Fruit fly (Drosophila melanogaster) whole organism, wandering third instar larva: ENCODE results near the gene CG8475.

Source experiments
- Abd-B ChIP-seq: fragments of >200 bp; optimal IDR thresholded peaks from 2 replicates; lab custom pipeline; 2017; ENCODE audit warnings: missing biosample characterization, missing genetic modification characterization
- CG32264 ChIP-seq: fragments of 200-800 bp; sonication (Bioruptor generic); optimal IDR thresholded peaks from 2 replicates; lab custom pipeline; 2016; ENCODE audit warnings: missing biosample characterization, missing genetic modification characterization
- CG9705 ChIP-seq: fragments of 200-800 bp; sonication (Bioruptor generic); optimal IDR thresholded peaks from 2 replicates; lab custom pipeline; 2018; ENCODE audit warnings: missing biosample characterization, mild to moderate bottlenecking, missing genetic modification characterization
- CrebA ChIP-seq: fragments of 200-800 bp; sonication (Bioruptor generic); optimal IDR thresholded peaks from 2 replicates; lab custom pipeline; 2016; ENCODE audit warnings: missing biosample characterization, mild to moderate bottlenecking, missing genetic modification characterization, borderline replicate concordance
- Dfd ChIP-seq: fragments of >200 bp; optimal IDR thresholded peaks from 2 replicates; lab custom pipeline; 2017; ENCODE audit warnings: missing biosample characterization, missing genetic modification characterization
- Dif ChIP-seq: fragments of 200-275, 200-300 bp; sonication (Bioruptor generic); optimal IDR thresholded peaks from 2 replicates; lab custom pipeline; 2018; ENCODE audit warnings: missing biosample characterization, missing genetic modification characterization; ENCODE audit not compliant: partially characterized antibody
- GATAd ChIP-seq: sonication (Bioruptor generic); optimal IDR thresholded peaks from 2 replicates; lab custom pipeline; 2016; ENCODE audit warnings: missing biosample characterization, missing genetic modification characterization
- HLH106 ChIP-seq: fragments of 200-800 bp; optimal IDR thresholded peaks from 3 replicates; lab custom pipeline; 2019; ENCODE audit warnings: missing biosample characterization, mild to moderate bottlenecking, missing genetic modification characterization, moderate library complexity
- Hnf4 ChIP-seq: fragments of 200-800 bp; sonication (Bioruptor generic); optimal IDR thresholded peaks from 2 replicates; lab custom pipeline; 2016; ENCODE audit warnings: missing biosample characterization, mild to moderate bottlenecking, missing genetic modification characterization
- Hr78 ChIP-seq: fragments of >200 bp; optimal IDR thresholded peaks from 2 replicates; lab custom pipeline; 2017; ENCODE audit warnings: missing biosample characterization, missing genetic modification characterization
- Hr83 ChIP-seq: fragments of 200-300 bp; sonication (Bioruptor generic); optimal IDR thresholded peaks from 2 replicates; lab custom pipeline; 2016; ENCODE audit warnings: missing biosample characterization, mild to moderate bottlenecking, missing genetic modification characterization, moderate library complexity; ENCODE audit not compliant: poor library complexity, severe bottlenecking
- Jra ChIP-seq: sonication (Bioruptor generic); optimal IDR thresholded peaks from 2 replicates; lab custom pipeline; 2016; ENCODE audit warnings: missing biosample characterization, missing genetic modification characterization
- Mio ChIP-seq: sonication (Bioruptor generic); optimal IDR thresholded peaks from 2 replicates; lab custom pipeline; 2016; ENCODE audit warnings: missing biosample characterization, missing genetic modification characterization
- Myc ChIP-seq: fragments of >200 bp; optimal IDR thresholded peaks from 2 replicates; lab custom pipeline; 2017
- N ChIP-seq: fragments of >200 bp; optimal IDR thresholded peaks from 2 replicates; lab custom pipeline; 2018; ENCODE audit warnings: missing biosample characterization, missing external identifiers, missing genetic modification characterization
- OdsH ChIP-seq: fragments of 200-800 bp; sonication (Bioruptor generic); optimal IDR thresholded peaks from 2 replicates; lab custom pipeline; 2016; ENCODE audit warnings: missing biosample characterization, mild to moderate bottlenecking, missing genetic modification characterization
- Rel ChIP-seq, 2 experiments: fragments of 200-800 bp; sonication (Bioruptor generic) in 1 of 2; optimal IDR thresholded peaks; 2 replicates in 1 of 2; 3 replicates in 1 of 2; lab custom pipeline; 2016 to 2019; ENCODE audit warnings: mild to moderate bottlenecking in 2 of 2, missing biosample characterization in 2 of 2, missing genetic modification characterization in 2 of 2, moderate library complexity in 1 of 2
- Sp1 ChIP-seq: fragments of 200-800 bp; sonication (Bioruptor generic); optimal IDR thresholded peaks from 3 replicates; lab custom pipeline; 2019; ENCODE audit warnings: missing biosample characterization, mild to moderate bottlenecking, missing genetic modification characterization, moderate library complexity
- Vsx2 ChIP-seq: fragments of 200-300, 225-300 bp; sonication (Bioruptor generic); optimal IDR thresholded peaks from 2 replicates; lab custom pipeline; 2018; ENCODE audit warnings: missing biosample characterization, missing genetic modification characterization; ENCODE audit not compliant: partially characterized antibody
- br ChIP-seq: fragments of 200-800 bp; sonication (Bioruptor generic); optimal IDR thresholded peaks from 2 replicates; lab custom pipeline; 2016; ENCODE audit warnings: missing biosample characterization, missing genetic modification characterization
- brk ChIP-seq: fragments of 200-800 bp; sonication (Bioruptor generic); optimal IDR thresholded peaks from 2 replicates; lab custom pipeline; 2016; ENCODE audit warnings: missing biosample characterization, mild to moderate bottlenecking, missing genetic modification characterization
- dl ChIP-seq, 2 experiments: fragments of 175-275, 200-275 bp in 1 of 2; fragments of 200-275 bp in 1 of 2; sonication (Bioruptor generic); optimal IDR thresholded peaks; lab custom pipeline; 2018; ENCODE audit warnings: mild to moderate bottlenecking in 2 of 2, missing biosample characterization in 2 of 2, missing genetic modification characterization in 2 of 2, moderate library complexity in 2 of 2; ENCODE audit not compliant: partially characterized antibody in 2 of 2, insufficient read depth in 1 of 2
- dmrt93B ChIP-seq: fragments of 200-800 bp; sonication (Bioruptor generic); optimal IDR thresholded peaks from 2 replicates; lab custom pipeline; 2018; ENCODE audit warnings: missing biosample characterization, mild to moderate bottlenecking, missing genetic modification characterization
- dsf ChIP-seq: sonication (Bioruptor generic); optimal IDR thresholded peaks from 2 replicates; lab custom pipeline; 2016; ENCODE audit warnings: missing biosample characterization, missing genetic modification characterization, borderline replicate concordance
- ey ChIP-seq: fragments of 200-800 bp; sonication (Bioruptor generic); optimal IDR thresholded peaks from 2 replicates; lab custom pipeline; 2016; ENCODE audit warnings: missing biosample characterization, missing genetic modification characterization
- foxo ChIP-seq, 2 experiments: fragments of 200-800 bp; sonication (Bioruptor generic); optimal IDR thresholded peaks; 2 replicates in 1 of 2; 3 replicates in 1 of 2; lab custom pipeline; 2016 to 2017; ENCODE audit warnings: missing biosample characterization in 2 of 2, missing genetic modification characterization in 2 of 2
- fru ChIP-seq: fragments of 200-800 bp; sonication (Bioruptor generic); optimal IDR thresholded peaks from 3 replicates; lab custom pipeline; 2016; ENCODE audit warnings: missing biosample characterization, mild to moderate bottlenecking, missing genetic modification characterization
- h ChIP-seq: fragments of 200-800 bp; sonication (Bioruptor generic); optimal IDR thresholded peaks from 3 replicates; lab custom pipeline; 2016; ENCODE audit warnings: missing biosample characterization, mild to moderate bottlenecking, missing genetic modification characterization
- jim ChIP-seq: fragments of 175-275, 200-325 bp; sonication (Bioruptor generic); optimal IDR thresholded peaks from 2 replicates; lab custom pipeline; 2016; ENCODE audit warnings: missing biosample characterization, mild to moderate bottlenecking, missing genetic modification characterization
- lola ChIP-seq: fragments of >200 bp; optimal IDR thresholded peaks from 2 replicates; lab custom pipeline; 2017; ENCODE audit warnings: missing biosample characterization, missing genetic modification characterization
- pan ChIP-seq: fragments of >200 bp; optimal IDR thresholded peaks from 2 replicates; lab custom pipeline; 2017
- psq ChIP-seq: fragments of 200-800 bp; sonication (Bioruptor generic); optimal IDR thresholded peaks from 3 replicates; lab custom pipeline; 2017; ENCODE audit warnings: missing biosample characterization, mild to moderate bottlenecking, missing genetic modification characterization, moderate library complexity
- rgr ChIP-seq: fragments of 200-800 bp; sonication (Bioruptor generic); optimal IDR thresholded peaks from 3 replicates; lab custom pipeline; 2016; ENCODE audit warnings: missing biosample characterization, mild to moderate bottlenecking, missing genetic modification characterization
- sage ChIP-seq: fragments of 200-800 bp; sonication (Bioruptor generic); optimal IDR thresholded peaks from 2 replicates; lab custom pipeline; 2016; ENCODE audit warnings: missing biosample characterization, mild to moderate bottlenecking, missing genetic modification characterization
- sv ChIP-seq: fragments of 200-800 bp; sonication (Bioruptor generic); optimal IDR thresholded peaks from 3 replicates; lab custom pipeline; 2016; ENCODE audit warnings: missing biosample characterization, missing genetic modification characterization
- tai ChIP-seq: sonication (Bioruptor generic); optimal IDR thresholded peaks from 2 replicates; lab custom pipeline; 2016; ENCODE audit warnings: missing biosample characterization, missing genetic modification characterization
- usp ChIP-seq: fragments of >200 bp; optimal IDR thresholded peaks from 2 replicates; lab custom pipeline; 2017; ENCODE audit warnings: missing biosample characterization, missing genetic modification characterization
- woc ChIP-seq: sonication (Bioruptor generic); optimal IDR thresholded peaks from 2 replicates; lab custom pipeline; 2016; ENCODE audit warnings: missing biosample characterization, mild to moderate bottlenecking, missing genetic modification characterization

CG8475 gene

dm6 chr2L:8232389-8232788 lies 35.7 kb upstream of the CG8475 start (continued):
- TF ChIP-seq Jra (GFP tag; lab: Kevin White, UChicago) (no peak), dmrt93B (GFP tag; lab: Kevin White, UChicago) (no peak), Hnf4 (GFP tag; lab: Kevin White, UChicago) (peak; percentile 37), Hr83 (GFP tag; lab: Kevin White, UChicago) (no peak), fru (peak; percentile 43)

DNA sequence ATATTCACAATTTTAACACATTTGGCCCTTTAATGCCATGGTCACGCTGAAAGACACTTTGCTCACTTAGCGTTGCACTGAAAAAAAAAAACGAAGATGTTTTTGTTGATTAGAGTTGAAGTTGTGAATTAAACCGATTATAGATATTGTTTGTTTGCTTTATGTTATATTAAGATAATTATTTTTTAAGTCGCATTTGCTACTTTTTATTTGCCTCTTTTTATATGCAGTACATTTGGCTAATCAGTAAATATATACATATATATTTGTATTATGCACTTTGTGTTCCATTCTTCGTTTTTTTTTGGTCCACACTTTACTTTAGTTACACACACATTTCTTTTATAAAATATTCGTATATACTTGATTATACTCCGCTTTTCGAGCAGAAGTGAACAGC lies 33.5 kb upstream of the CG8475 start:
- no peak for TF ChIP-seq N (GFP tag; lab: Kevin White, UChicago)
- TF ChIP-seq OdsH: peak; percentile 5
- TF ChIP-seq br (GFP tag; lab: Kevin White, UChicago): no peak
- TF ChIP-seq lola (GFP tag; lab: Kevin White, UChicago): no peak
- TF ChIP-seq pan (lab: Kevin White, UChicago): no peak
- TF ChIP-seq, all 38 proteins: peak for 1

- TF ChIP-seq Abd-B (no peak), usp (GFP tag; lab: Kevin White, UChicago) (no peak), CG32264 (peak; percentile 48), psq (GFP tag; lab: Kevin White, UChicago) (peak; percentile 50), N (GFP tag; lab: Kevin White, UChicago) (no peak), CrebA (GFP tag; lab: Kevin White, UChicago) (no peak), rgr (GFP tag; lab: Kevin White, UChicago) (peak; percentile 67), sv (GFP tag; lab: Kevin White, UChicago) (no peak), dl (GFP tag; optimal IDR thresholded peaks at IDR 0.05; lab: Kevin White, UChicago; ENCODE audit: insufficient read depth in 1 of 2, partially characterized antibody in 2 of 2) (no peak), HLH106 (tag; lab: Kevin White, UChicago) (peak; percentile 66), lola (GFP tag; lab: Kevin White, UChicago) (no peak), Jra (GFP tag; lab: Kevin White, UChicago) (peak; percentile 20), Hnf4 (GFP tag; lab: Kevin White, UChicago) (peak; percentile 66), fru (peak; percentile 76), Sp1 (GFP tag; lab: Kevin White, UChicago) (peak; percentile 62), ey (peak; percentile 64), dmrt93B (GFP tag; lab: Kevin White, UChicago) (peak; percentile 18), Dif (GFP tag; lab: Kevin White, UChicago) (no peak), woc (GFP tag; lab: Kevin White, UChicago) (peak; percentile 34), CG9705 (GFP tag; lab: Kevin White, UChicago) (no peak), GATAd (GFP tag; lab: Kevin White, UChicago) (no peak), tai (GFP tag; lab: Kevin White, UChicago) (no peak), Rel (GFP tag; optimal IDR thresholded peaks at IDR 0.05; lab: Kevin White, UChicago) (no peak), Rel (tag; optimal IDR thresholded peaks at IDR 0.05; lab: Kevin White, UChicago) (no peak), brk (GFP tag; lab: Kevin White, UChicago) (no peak), dsf (GFP tag; lab: Kevin White, UChicago) (no peak), jim (GFP tag; lab: Kevin White, UChicago) (no peak), OdsH (peak; percentile 68), foxo (GFP tag; optimal IDR thresholded peaks at IDR 0.05; lab: Kevin White, UChicago) (peak in 1 of 2 experiments; percentile 81), Mio (GFP tag; lab: Kevin White, UChicago) (no peak), pan (lab: Kevin White, UChicago) (no peak), Hr78 (GFP tag; lab: Kevin White, UChicago) (no peak), Vsx2 (no peak), Myc (lab: Kevin White, UChicago) (no peak), br (GFP tag; lab: Kevin White, UChicago) (peak; percentile 74), sage (peak; percentile 46), Hr83 (GFP tag; lab: Kevin White, UChicago) (no peak), Dfd (GFP tag; lab: Kevin White, UChicago) (no peak), h (peak; percentile 84)
Measured at dm6 chr2L:8229628-8230027, 32.9 kb upstream of the CG8475 start.
